Worm (Caenorhabditis elegans) whole organism, late embryonic: ENCODE measurements around the gene odd-2.

ENCODE experiments used
- C38D4.7 ChIP-seq: fragments of 200-800 bp; sonication (Bioruptor generic); optimal IDR thresholded peaks from 2 replicates; lab custom pipeline; 2018; ENCODE audit warnings: mild to moderate bottlenecking, missing genetic modification characterization, moderate library complexity, missing compliant biosample characterization
- F13H6.1 ChIP-seq: sonication (generic microtip); optimal IDR thresholded peaks from 2 replicates; lab custom pipeline; 2016; ENCODE audit warnings: missing genetic modification characterization, missing compliant biosample characterization
- T23F11.4 ChIP-seq: fragments of 200-800 bp; sonication (Bioruptor generic); optimal IDR thresholded peaks from 2 replicates; lab custom pipeline; 2018; ENCODE audit warnings: mild to moderate bottlenecking, missing genetic modification characterization, missing compliant biosample characterization
- Y22D7AL.16 ChIP-seq: sonication (generic microtip); optimal IDR thresholded peaks from 2 replicates; lab custom pipeline; 2016; ENCODE audit warnings: missing genetic modification characterization, missing compliant biosample characterization
- ahr-1 ChIP-seq: sonication (generic microtip); optimal IDR thresholded peaks from 2 replicates; lab custom pipeline; 2016; ENCODE audit warnings: missing genetic modification characterization, missing compliant biosample characterization
- ama-1 ChIP-seq: fragments of 150-350 bp; optimal IDR thresholded peaks from 2 replicates; lab custom pipeline; 2014
- ceh-14 ChIP-seq: sonication (generic microtip); optimal IDR thresholded peaks from 2 replicates; lab custom pipeline; 2016; ENCODE audit warnings: missing genotype, missing genetic modification characterization, missing compliant biosample characterization
- ceh-19 ChIP-seq: fragments of 200-800 bp; sonication (Bioruptor generic); optimal IDR thresholded peaks from 2 replicates; lab custom pipeline; 2018; ENCODE audit warnings: mild to moderate bottlenecking, missing genetic modification characterization, missing compliant biosample characterization
- ceh-2 ChIP-seq: sonication (generic microtip); optimal IDR thresholded peaks from 2 replicates; lab custom pipeline; 2016; ENCODE audit warnings: missing genotype, missing genetic modification characterization, missing compliant biosample characterization
- ceh-22 ChIP-seq: sonication (generic microtip); optimal IDR thresholded peaks from 2 replicates; lab custom pipeline; 2017; ENCODE audit warnings: missing biosample characterization, missing genetic modification characterization
- ceh-24 ChIP-seq: sonication (generic microtip); optimal IDR thresholded peaks from 2 replicates; lab custom pipeline; 2016; ENCODE audit warnings: mild to moderate bottlenecking, missing genetic modification characterization, missing compliant biosample characterization
- ceh-31 ChIP-seq: sonication (generic microtip); optimal IDR thresholded peaks from 2 replicates; lab custom pipeline; 2016; ENCODE audit warnings: missing genetic modification characterization, missing compliant biosample characterization
- ceh-34 ChIP-seq: sonication (generic microtip); optimal IDR thresholded peaks from 2 replicates; lab custom pipeline; 2016; ENCODE audit warnings: mild to moderate bottlenecking, missing genetic modification characterization, missing compliant biosample characterization
- ceh-45 ChIP-seq: fragments of 200-800 bp; sonication (Bioruptor generic); IDR thresholded peaks from 2 replicates; pipeline ENCODE4 v1.3.6; 2022; ENCODE audit warnings: missing genetic modification reagents, missing genetic modification characterization, missing compliant biosample characterization
- ceh-48 ChIP-seq: sonication (generic microtip); optimal IDR thresholded peaks from 2 replicates; lab custom pipeline; 2016; ENCODE audit warnings: missing genetic modification characterization, inconsistent platforms, missing compliant biosample characterization
- ceh-9 ChIP-seq: sonication (generic microtip); optimal IDR thresholded peaks from 2 replicates; lab custom pipeline; 2016; ENCODE audit warnings: mild to moderate bottlenecking, missing genetic modification characterization, inconsistent platforms, missing compliant biosample characterization
- che-1 ChIP-seq: sonication (generic microtip); optimal IDR thresholded peaks from 2 replicates; lab custom pipeline; 2016; ENCODE audit warnings: mild to moderate bottlenecking, missing genetic modification characterization, missing compliant biosample characterization
- dmd-4 ChIP-seq: sonication (generic microtip); optimal IDR thresholded peaks from 2 replicates; lab custom pipeline; 2016; ENCODE audit warnings: borderline replicate concordance, missing genetic modification characterization, missing compliant biosample characterization
- ets-4 ChIP-seq: sonication (generic microtip); optimal IDR thresholded peaks from 2 replicates; lab custom pipeline; 2016; ENCODE audit warnings: missing genetic modification characterization, missing compliant biosample characterization
- fkh-10 ChIP-seq: fragments of 150-350 bp; optimal IDR thresholded peaks from 2 replicates; lab custom pipeline; 2014; ENCODE audit warnings: missing biosample characterization, missing genetic modification reagents, missing genetic modification characterization
- gmeb-2 ChIP-seq: sonication (generic microtip); optimal IDR thresholded peaks from 2 replicates; lab custom pipeline; 2016; ENCODE audit warnings: missing genetic modification characterization, inconsistent platforms, missing compliant biosample characterization
- hlh-30 ChIP-seq: sonication (generic microtip); optimal IDR thresholded peaks from 2 replicates; lab custom pipeline; 2017; ENCODE audit warnings: antibody characterized with exemption, missing genetic modification characterization, missing compliant biosample characterization; ENCODE audit not compliant: insufficient read depth
- hlh-6 ChIP-seq: sonication (generic microtip); optimal IDR thresholded peaks from 2 replicates; lab custom pipeline; 2016; ENCODE audit warnings: missing genotype, missing genetic modification characterization, missing compliant biosample characterization
- hlh-8 ChIP-seq: sonication (generic microtip); optimal IDR thresholded peaks from 2 replicates; lab custom pipeline; 2016; ENCODE audit warnings: missing genotype, missing genetic modification characterization, missing compliant biosample characterization
- lim-6 ChIP-seq: sonication (generic microtip); optimal IDR thresholded peaks from 2 replicates; lab custom pipeline; 2016; ENCODE audit warnings: missing genetic modification characterization, missing compliant biosample characterization
- nhr-11 ChIP-seq: fragments of 150-350 bp; optimal IDR thresholded peaks from 2 replicates; lab custom pipeline; 2014; ENCODE audit warnings: missing biosample characterization, missing genetic modification characterization
- npax-4 ChIP-seq: sonication (generic microtip); optimal IDR thresholded peaks from 2 replicates; lab custom pipeline; 2016; ENCODE audit warnings: missing genetic modification characterization, missing compliant biosample characterization
- pag-3 ChIP-seq: sonication (generic microtip); optimal IDR thresholded peaks from 2 replicates; lab custom pipeline; 2016; ENCODE audit warnings: missing compliant biosample characterization, missing genetic modification characterization, borderline replicate concordance
- pat-9 ChIP-seq: fragments of 200-800 bp; sonication (Bioruptor generic); optimal IDR thresholded peaks from 2 replicates; lab custom pipeline; 2018; ENCODE audit warnings: mild to moderate bottlenecking, missing genetic modification characterization, moderate library complexity, missing compliant biosample characterization
- pqm-1 ChIP-seq: sonication (generic microtip); optimal IDR thresholded peaks from 2 replicates; lab custom pipeline; 2016; ENCODE audit warnings: missing genetic modification characterization, missing compliant biosample characterization
- rnt-1 ChIP-seq: sonication (generic microtip); optimal IDR thresholded peaks from 2 replicates; lab custom pipeline; 2016; ENCODE audit warnings: missing genetic modification characterization, missing compliant biosample characterization
- sdc-2 ChIP-seq: sonication (generic microtip); optimal IDR thresholded peaks from 2 replicates; lab custom pipeline; 2016; ENCODE audit warnings: missing genotype, missing genetic modification characterization, missing compliant biosample characterization
- sox-2 ChIP-seq: fragments of 200-800 bp; sonication (Bioruptor generic); IDR thresholded peaks from 2 replicates; pipeline ENCODE4 v1.3.6; 2022; ENCODE audit warnings: missing genetic modification reagents, missing genetic modification characterization, missing compliant biosample characterization
- syd-9 ChIP-seq: sonication (generic microtip); optimal IDR thresholded peaks from 2 replicates; lab custom pipeline; 2016; ENCODE audit warnings: mild to moderate bottlenecking, missing genetic modification characterization, moderate library complexity, missing compliant biosample characterization
- tbx-7 ChIP-seq: sonication (generic microtip); optimal IDR thresholded peaks from 2 replicates; lab custom pipeline; 2016; ENCODE audit warnings: missing genotype, missing genetic modification characterization, missing compliant biosample characterization
- unc-3 ChIP-seq, 2 experiments: fragments of 200-800 bp in 1 of 2; sonication (Bioruptor generic) in 1 of 2; sonication (generic microtip) in 1 of 2; conservative IDR thresholded peaks in 1 of 2; optimal IDR thresholded peaks in 1 of 2; 2 replicates each; pipeline versions ENCODE4 v1.3.6 to Lab custom; 2016 to 2022; ENCODE audit warnings: missing compliant biosample characterization in 2 of 2, missing genetic modification characterization in 2 of 2, missing genetic modification reagents in 1 of 2
- unc-42 ChIP-seq: sonication (generic microtip); optimal IDR thresholded peaks from 2 replicates; lab custom pipeline; 2016; ENCODE audit warnings: missing genotype, missing genetic modification characterization, missing compliant biosample characterization
- unc-55 ChIP-seq: sonication (generic microtip); optimal IDR thresholded peaks from 2 replicates; lab custom pipeline; 2017; ENCODE audit warnings: missing biosample characterization, missing genetic modification reagents, missing genetic modification characterization
- unc-86 ChIP-seq: sonication (generic microtip); optimal IDR thresholded peaks from 2 replicates; lab custom pipeline; 2016; ENCODE audit warnings: missing genetic modification characterization, missing compliant biosample characterization

Gene odd-2

DNA sequence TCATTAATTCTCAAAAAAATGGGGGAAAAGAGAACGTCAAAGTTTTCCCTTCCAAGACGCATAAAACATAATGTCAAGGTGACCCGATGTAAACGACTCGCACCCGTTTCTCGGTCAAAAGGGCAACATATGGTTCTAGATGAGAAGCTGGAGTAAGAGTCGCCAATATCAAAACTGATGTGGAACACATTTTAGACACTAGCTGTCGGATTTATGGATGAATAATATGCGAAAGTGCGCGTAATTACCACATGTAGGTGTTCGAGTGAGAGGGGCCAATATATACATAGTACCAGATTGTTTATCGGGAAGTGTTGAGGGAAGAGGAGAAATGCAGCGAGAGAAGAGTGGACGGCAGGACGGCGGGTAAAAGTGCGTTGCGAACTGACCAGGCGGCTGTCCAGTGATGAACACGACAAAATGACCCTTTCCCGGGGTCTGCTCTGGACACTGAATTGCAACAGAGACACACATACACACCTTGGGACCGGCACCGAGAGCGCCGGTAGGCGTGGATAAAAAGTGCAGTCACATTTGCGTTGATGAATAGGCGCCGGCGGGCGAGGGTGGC lies 9.3 kb downstream of the odd-2 start (continued):
- no peak for TF ChIP-seq ahr-1
- peak; percentile 58 for TF ChIP-seq ceh-31 (tag; lab: Kevin White, UChicago)
- no peak for TF ChIP-seq che-1
- no peak for TF ChIP-seq ceh-2 (tag; lab: Kevin White, UChicago)
- TF ChIP-seq unc-42 = no peak
- no peak for TF ChIP-seq ets-4 (tag; lab: Kevin White, UChicago)
- no peak for TF ChIP-seq ceh-14 (tag; lab: Kevin White, UChicago)
- TF ChIP-seq gmeb-2 (tag; lab: Kevin White, UChicago) = no peak
- no peak for TF ChIP-seq F13H6.1 (tag; lab: Kevin White, UChicago)
- TF ChIP-seq sdc-2 (tag; lab: Kevin White, UChicago) = peak; percentile 4
- TF ChIP-seq sox-2 (GFP tag; lab: Robert Waterston, UW) = no peak
- no peak for TF ChIP-seq syd-9
- peak; percentile 41 for TF ChIP-seq rnt-1
- no peak for TF ChIP-seq ceh-22 (tag; lab: Kevin White, UChicago)
- TF ChIP-seq T23F11.4 = no peak
- TF ChIP-seq npax-4 = no peak
- TF ChIP-seq nhr-11 (tag; lab: Kevin White, UChicago) = no peak
- no peak for TF ChIP-seq hlh-30
- no peak for TF ChIP-seq Y22D7AL.16
- peak; percentile 72 for TF ChIP-seq hlh-8 (tag; lab: Kevin White, UChicago)
- TF ChIP-seq unc-3 (GFP tag; conservative IDR thresholded peaks at IDR 0.05; lab: Robert Waterston, UW) = no peak
- no peak for TF ChIP-seq unc-3 (tag; optimal IDR thresholded peaks at IDR 0.05; lab: Kevin White, UChicago)
- no peak for TF ChIP-seq unc-86 (tag; lab: Kevin White, UChicago)
- no peak for TF ChIP-seq ceh-34 (tag; lab: Kevin White, UChicago)
- TF ChIP-seq pqm-1 (tag; lab: Kevin White, UChicago) = no peak
- TF ChIP-seq, all 69 proteins: peak for 11

DNA sequence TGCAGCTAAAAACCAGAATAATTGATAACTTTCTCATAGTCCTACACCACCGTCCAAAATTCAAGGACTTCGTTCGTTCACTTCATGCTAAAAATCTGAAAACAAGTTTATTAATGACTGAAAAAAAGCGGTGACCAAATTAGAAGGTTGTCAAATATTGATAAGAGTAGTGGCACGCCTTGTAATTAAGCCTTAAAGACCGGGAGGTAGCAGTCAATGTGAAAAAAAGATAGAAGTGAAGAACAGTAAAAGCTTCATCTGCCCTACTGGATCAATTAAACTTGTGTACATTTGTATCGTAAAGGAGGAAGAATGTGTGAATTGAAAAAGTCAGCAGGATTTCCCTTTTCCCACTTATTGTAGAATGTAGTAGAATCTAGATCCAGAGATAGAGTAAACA lies 9.9 kb downstream of the odd-2 start, which contains the start of gene tag-275:
Gene tag-275 (minus strand): TSS at position 101 of the 400 bp plus-strand sequence.
- TF ChIP-seq hlh-30 (no peak), ceh-9 (tag; lab: Kevin White, UChicago) (no peak), ceh-45 (GFP tag; lab: Robert Waterston, UW) (no peak), ama-1 (lab: Kevin White, UChicago) (no peak), ceh-48 (tag; lab: Kevin White, UChicago) (no peak), ceh-19 (GFP tag; lab: Kevin White, UChicago) (no peak)

DNA sequence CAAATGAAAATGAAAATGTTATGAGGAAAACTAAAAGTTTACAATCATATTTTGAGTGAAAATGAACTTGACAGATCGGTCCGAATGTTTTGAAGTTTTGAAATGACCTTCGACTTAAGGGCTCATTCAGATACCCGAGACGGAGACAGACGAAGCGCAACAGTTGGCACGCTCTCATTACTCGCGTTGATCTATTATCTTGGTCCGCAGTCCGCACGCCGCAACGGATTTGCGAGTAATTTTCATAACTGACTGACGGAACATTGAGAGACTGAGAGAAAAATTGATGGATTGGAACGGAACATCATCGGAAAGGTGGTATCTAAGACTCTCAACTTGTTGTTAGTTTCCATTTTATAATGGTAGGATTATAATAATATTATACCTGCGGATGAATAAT lies 14.4 kb downstream of the odd-2 start:
- TF ChIP-seq C38D4.7 = no peak
- no peak for TF ChIP-seq hlh-6 (tag; lab: Kevin White, UChicago)
- TF ChIP-seq rnt-1 = no peak
- peak; percentile 82 for TF ChIP-seq unc-55
- TF ChIP-seq unc-86 (tag; lab: Kevin White, UChicago) = no peak

DNA sequence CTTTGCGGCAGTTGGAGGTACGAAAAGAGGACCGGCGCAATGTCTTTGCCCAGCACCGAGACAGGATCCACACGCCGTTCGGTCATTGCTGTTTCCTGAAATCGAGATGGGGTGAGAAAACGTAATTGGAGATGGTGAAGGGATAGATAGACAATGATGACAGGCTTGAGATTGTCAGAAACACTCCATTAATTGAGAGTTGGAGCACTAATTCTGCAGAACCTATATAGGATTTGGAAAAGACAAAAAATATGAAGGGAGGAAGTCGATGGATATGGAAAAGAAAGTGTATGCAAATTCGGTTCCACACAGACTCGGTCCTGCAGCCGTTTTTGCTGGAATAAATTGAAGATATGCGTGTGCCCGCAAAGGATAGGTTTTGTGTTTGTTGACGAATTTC lies 22.1 kb downstream of the odd-2 start, which contains the start of gene Y72A10A.1:
Gene Y72A10A.1 (minus strand): TSS at position 101 of the 400 bp plus-strand sequence.
- TF ChIP-seq pat-9 (no peak), nhr-11 (tag; lab: Kevin White, UChicago) (no peak), ceh-34 (tag; lab: Kevin White, UChicago) (no peak), ets-4 (tag; lab: Kevin White, UChicago) (no peak), lim-6 (tag; lab: Kevin White, UChicago) (no peak), tbx-7 (tag; lab: Kevin White, UChicago) (no peak), ceh-24 (tag; lab: Kevin White, UChicago) (no peak), unc-86 (tag; lab: Kevin White, UChicago) (no peak), dmd-4 (no peak), fkh-10 (GFP tag; lab: Kevin White, UChicago) (no peak), pag-3 (tag; lab: Kevin White, UChicago) (no peak), C38D4.7 (no peak)
